Worm (Caenorhabditis elegans): ENCODE measurements around the gene str-38.

The str-38 gene

DNA sequence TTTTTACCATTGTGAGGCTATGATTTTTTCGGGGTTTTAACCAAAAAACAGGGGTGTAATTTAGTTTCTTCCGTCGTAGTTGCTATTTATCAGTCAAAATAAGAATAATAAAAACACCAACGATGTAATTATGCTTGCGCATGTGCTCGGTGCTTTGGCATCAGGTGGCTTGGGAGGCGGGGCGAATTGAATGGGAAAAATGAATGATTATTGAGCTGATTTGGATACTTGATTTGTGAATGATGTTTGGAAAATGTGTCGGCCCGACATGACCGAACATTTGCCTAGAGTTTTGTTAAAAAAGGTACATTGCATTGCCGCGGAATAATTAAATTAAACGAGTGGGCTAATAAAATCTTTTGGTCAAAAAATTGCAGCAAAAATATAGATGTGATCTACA lies at the start of gene str-38:
Gene str-38, minus strand, starts transcription at position 101 of the 400 bp plus-strand sequence.
- no peak for TF ChIP-seq rec-8 (tag; optimal IDR thresholded peaks at IDR 0.05)
- TF ChIP-seq F49E8.2 (tag; optimal IDR thresholded peaks at IDR 0.05; ENCODE audit: insufficient read depth), result no peak

DNA sequence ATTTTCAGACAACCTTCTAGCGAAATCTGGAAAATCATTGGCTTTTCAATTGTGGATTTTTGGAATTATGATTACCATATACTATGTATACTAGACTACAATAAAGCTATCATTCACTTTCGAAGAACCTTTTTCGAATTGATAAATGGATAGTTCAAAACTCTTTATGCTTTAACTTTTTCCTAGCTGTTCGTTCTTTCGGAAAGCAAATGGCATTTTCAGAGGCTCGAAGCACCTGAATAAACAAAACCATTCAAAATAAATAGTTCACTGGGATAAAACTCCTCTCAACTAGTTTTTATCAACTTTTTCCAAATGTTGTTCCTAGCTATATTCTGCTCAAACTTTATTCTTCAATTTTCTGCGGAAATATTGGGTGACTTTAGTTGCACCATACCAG lies 49.0 kb upstream of the str-38 start, which contains the start of gene T26E4.2:
Gene T26E4.2, plus strand, starts transcription at position 301 of the 400 bp plus-strand sequence.
- TF ChIP-seq B0336.3 (GFP tag; IDR thresholded peaks at IDR 0.05), result no peak
- TF ChIP-seq unc-62 (GFP tag; optimal IDR thresholded peaks at IDR 0.05), result no peak
- no peak for TF ChIP-seq athp-1 (tag; optimal IDR thresholded peaks at IDR 0.05)
- no peak for TF ChIP-seq die-1 (tag; optimal IDR thresholded peaks at IDR 0.05)
- no peak for TF ChIP-seq cebp-1 (GFP tag; IDR thresholded peaks at IDR 0.05)
- TF ChIP-seq cebp-1 (tag; optimal IDR thresholded peaks at IDR 0.05), result no peak
- no peak for TF ChIP-seq ztf-28 (GFP tag; IDR thresholded peaks at IDR 0.05)
- no peak for TF ChIP-seq nhr-90 (tag; optimal IDR thresholded peaks at IDR 0.05)
- TF ChIP-seq zim-3 (tag; optimal IDR thresholded peaks at IDR 0.05), result no peak
- no peak for TF ChIP-seq F55B11.4 (tag; optimal IDR thresholded peaks at IDR 0.05; ENCODE audit: borderline replicate concordance, insufficient read depth)
- TF ChIP-seq K11D2.4 (GFP tag; IDR thresholded peaks at IDR 0.05), result no peak
- TF ChIP-seq B0261.1 (tag; optimal IDR thresholded peaks at IDR 0.05), result no peak
- TF ChIP-seq zfh-2 (GFP tag; conservative IDR thresholded peaks at IDR 0.05), result no peak
- no peak for TF ChIP-seq sdz-38 (tag; optimal IDR thresholded peaks at IDR 0.05)
- no peak for TF ChIP-seq ztf-3 (GFP tag; optimal IDR thresholded peaks at IDR 0.05)
- no peak for TF ChIP-seq him-1 (tag; optimal IDR thresholded peaks at IDR 0.05)
- TF ChIP-seq hrde-1 (tag; optimal IDR thresholded peaks at IDR 0.05; ENCODE audit: borderline replicate concordance), result no peak
- no peak for TF ChIP-seq C17E4.6 (GFP tag; IDR thresholded peaks at IDR 0.05)
- TF ChIP-seq chd-7 (tag; optimal IDR thresholded peaks at IDR 0.05), result no peak

DNA sequence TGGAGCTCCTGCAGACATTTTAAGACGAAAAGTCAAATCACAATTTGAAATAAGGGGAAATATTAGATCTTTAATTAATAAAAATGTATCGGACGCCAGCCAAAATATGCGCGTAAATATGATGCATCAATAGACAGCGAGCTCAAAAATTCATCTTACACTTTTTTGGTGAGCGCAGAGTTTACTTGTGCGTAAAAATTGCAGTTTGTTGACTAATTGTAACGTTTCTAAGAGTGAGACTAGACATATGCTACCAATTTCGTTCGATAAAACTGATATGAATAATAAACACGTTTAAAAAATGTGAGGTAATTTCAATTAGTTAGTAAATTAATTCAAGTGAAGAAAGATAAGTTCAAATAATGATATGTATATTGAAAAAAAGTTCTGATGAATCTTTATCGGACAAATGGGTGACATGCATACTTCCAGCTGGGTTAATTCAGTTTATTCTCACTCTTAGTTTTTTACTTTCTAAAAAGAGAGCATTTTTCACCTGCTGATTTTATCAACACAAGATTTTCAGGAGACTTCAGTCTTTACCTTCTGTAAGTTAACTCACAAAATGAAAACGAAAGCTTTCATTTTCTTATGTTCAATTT lies 47.1 kb upstream of the str-38 start, which contains the start of the genes nhr-285 and irld-52:
Gene nhr-285, minus strand, starts transcription at position 101 of the 602 bp plus-strand sequence.
Gene irld-52, plus strand, starts transcription at position 552 of the 602 bp plus-strand sequence.
- TF ChIP-seq madf-3 (GFP tag; IDR thresholded peaks at IDR 0.05) (no peak), F10E7.11 (tag; optimal IDR thresholded peaks at IDR 0.05) (no peak), lsl-1 (GFP tag; optimal IDR thresholded peaks at IDR 0.05) (no peak), ztf-28 (GFP tag; IDR thresholded peaks at IDR 0.05) (no peak), somi-1 (GFP tag; optimal IDR thresholded peaks at IDR 0.05) (no peak), F55B11.4 (tag; optimal IDR thresholded peaks at IDR 0.05; ENCODE audit: borderline replicate concordance, insufficient read depth) (no peak), hlh-26 (GFP tag; conservative IDR thresholded peaks at IDR 0.05) (no peak), dpff-1 (tag; optimal IDR thresholded peaks at IDR 0.05) (no peak), ceh-100 (GFP tag; IDR thresholded peaks at IDR 0.05) (no peak), nhr-179 (tag; optimal IDR thresholded peaks at IDR 0.05) (no peak)

DNA sequence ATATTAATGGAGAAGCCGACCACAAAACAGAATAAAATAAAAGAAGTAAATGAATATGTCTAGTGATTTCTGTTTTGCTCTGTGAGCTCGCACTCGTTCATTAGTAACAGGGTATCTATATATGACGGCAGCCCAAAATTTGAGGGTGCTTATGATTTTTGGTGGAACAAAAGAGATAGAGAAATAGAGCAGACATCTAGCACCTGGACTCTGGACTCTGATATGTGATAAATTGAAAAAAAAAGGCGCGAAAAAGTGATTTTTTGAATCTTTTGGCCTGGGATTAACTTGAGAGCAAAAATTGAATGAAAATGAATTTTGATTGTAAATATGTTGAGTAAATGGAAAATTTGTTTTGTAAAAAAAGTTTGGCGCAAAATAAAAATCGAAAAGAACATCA lies 44.5 kb upstream of the str-38 start, which contains the start of gene nhr-283:
Gene nhr-283, minus strand, starts transcription at position 101 of the 400 bp plus-strand sequence.
- no peak for TF ChIP-seq cebp-1 (GFP tag; IDR thresholded peaks at IDR 0.05)
- no peak for TF ChIP-seq cebp-1 (tag; optimal IDR thresholded peaks at IDR 0.05)
- no peak for TF ChIP-seq madf-10 (tag; optimal IDR thresholded peaks at IDR 0.05)
- TF ChIP-seq B0019.2 (GFP tag; conservative IDR thresholded peaks at IDR 0.05), result no peak
- TF ChIP-seq C17E4.6 (GFP tag; IDR thresholded peaks at IDR 0.05), result no peak
- TF ChIP-seq zfh-2 (GFP tag; conservative IDR thresholded peaks at IDR 0.05), result no peak
- no peak for TF ChIP-seq mel-28 (tag; optimal IDR thresholded peaks at IDR 0.05; ENCODE audit: borderline replicate concordance)
- TF ChIP-seq dpff-1 (tag; optimal IDR thresholded peaks at IDR 0.05), result no peak
- no peak for TF ChIP-seq nfyb-1 (GFP tag; IDR thresholded peaks at IDR 0.05)
- no peak for TF ChIP-seq ztf-22 (GFP tag; optimal IDR thresholded peaks at IDR 0.05)
- TF ChIP-seq ZK185.1 (tag; optimal IDR thresholded peaks at IDR 0.05; ENCODE audit: poor library complexity, severe bottlenecking), result no peak
- TF ChIP-seq efl-1 (GFP tag; optimal IDR thresholded peaks at IDR 0.05), result no peak
- TF ChIP-seq let-607 (tag; optimal IDR thresholded peaks at IDR 0.05), result no peak
- no peak for TF ChIP-seq lsy-27 (tag; optimal IDR thresholded peaks at IDR 0.05; ENCODE audit: borderline replicate concordance, insufficient read depth)
- TF ChIP-seq ztf-3 (GFP tag; optimal IDR thresholded peaks at IDR 0.05), result no peak
- no peak for TF ChIP-seq F37B4.10 (GFP tag; IDR thresholded peaks at IDR 0.05)
- no peak for TF ChIP-seq hsf-1 (GFP tag; IDR thresholded peaks at IDR 0.05)
- no peak for TF ChIP-seq nhr-27 (tag; optimal IDR thresholded peaks at IDR 0.05)
- TF ChIP-seq Y95B8A.8 (GFP tag; IDR thresholded peaks at IDR 0.05), result no peak
